Worm (Caenorhabditis elegans): ENCODE measurements around the gene npp-19.

ce11 chrII:10829081-10829480, 30.8 kb upstream of the npp-19 start, which contains the start of gene VM106R.1:
- no peak for TF ChIP-seq lin-26 (GFP tag; IDR thresholded peaks at IDR 0.05)
- TF ChIP-seq C17E4.6 (GFP tag; IDR thresholded peaks at IDR 0.05): no peak

Measured in whole organism, young adult.